Comparison of ENCODE assay signal across 5 worm cellular contexts in genomic region chrV:1486031-1486430, ce11.
TF ChIP-seq lines count a peak whose summit lies in the region.

No protein-coding gene starts in this region.

TF ChIP-seq in whole organism, L1 larva, 84 proteins besides CTCF, POLR2A, EP300 and RAD21:
- TF ChIP-seq ztf-11 (tag; optimal IDR thresholded peaks at IDR 0.05; lab: Kevin White, UChicago) (no peak), fos-1 (tag; optimal IDR thresholded peaks at IDR 0.05; lab: Kevin White, UChicago) (no peak), alr-1 (tag; optimal IDR thresholded peaks at IDR 0.05; lab: Kevin White, UChicago; ENCODE audit: borderline replicate concordance) (no peak), jun-1 (tag; optimal IDR thresholded peaks at IDR 0.05; lab: Kevin White, UChicago) (no peak), fkh-10 (GFP tag; optimal IDR thresholded peaks at IDR 0.05; lab: Kevin White, UChicago) (peak; percentile 94), nhr-76 (tag; optimal IDR thresholded peaks at IDR 0.05; lab: Kevin White, UChicago) (no peak), lin-14 (GFP tag; optimal IDR thresholded peaks at IDR 0.05; lab: Kevin White, UChicago) (peak; percentile 84), hpl-2 (GFP tag; optimal IDR thresholded peaks at IDR 0.05; lab: Kevin White, UChicago) (no peak), ces-1 (GFP tag; optimal IDR thresholded peaks at IDR 0.05; lab: Kevin White, UChicago) (peak; percentile 76), nhr-71 (tag; optimal IDR thresholded peaks at IDR 0.05; lab: Kevin White, UChicago) (no peak)

TF ChIP-seq in whole organism, L2 larva, 48 proteins besides CTCF, POLR2A, EP300 and RAD21:
- TF ChIP-seq sem-4 (tag; optimal IDR thresholded peaks at IDR 0.05; lab: Kevin White, UChicago) (no peak), snpc-4 (tag; optimal IDR thresholded peaks at IDR 0.05; lab: Kevin White, UChicago) (no peak), blmp-1 (tag; optimal IDR thresholded peaks at IDR 0.05; lab: Kevin White, UChicago; ENCODE audit: insufficient read depth) (no peak), ama-1 (optimal IDR thresholded peaks at IDR 0.05; lab: Kevin White, UChicago) (no peak), sma-9 (GFP tag; optimal IDR thresholded peaks at IDR 0.05; lab: Kevin White, UChicago) (peak; percentile 28), sma-9 (tag; optimal IDR thresholded peaks at IDR 0.05; lab: Kevin White, UChicago) (no peak), lin-39 (tag; optimal IDR thresholded peaks at IDR 0.05; lab: Kevin White, UChicago) (no peak), mbf-1 (tag; optimal IDR thresholded peaks at IDR 0.05; lab: Kevin White, UChicago) (no peak), mab-5 (tag; optimal IDR thresholded peaks at IDR 0.05; lab: Kevin White, UChicago) (no peak)

TF ChIP-seq in whole organism, L3 larva, 47 proteins besides CTCF, POLR2A, EP300 and RAD21:
- no peak for TF ChIP-seq daf-12 (tag; optimal IDR thresholded peaks at IDR 0.05; lab: Kevin White, UChicago)
- TF ChIP-seq elt-3 (tag; optimal IDR thresholded peaks at IDR 0.05; lab: Kevin White, UChicago) = no peak
- no peak for TF ChIP-seq sea-2 (GFP tag; optimal IDR thresholded peaks at IDR 0.05; lab: Kevin White, UChicago)
- peak; percentile 58 for TF ChIP-seq fkh-10 (GFP tag; optimal IDR thresholded peaks at IDR 0.05; lab: Kevin White, UChicago)
- TF ChIP-seq lin-15B (tag; optimal IDR thresholded peaks at IDR 0.05; lab: Kevin White, UChicago) = no peak

TF ChIP-seq in whole organism, L4 larva, 104 proteins besides CTCF, POLR2A, EP300 and RAD21:
- TF ChIP-seq madf-5 (GFP tag; IDR thresholded peaks at IDR 0.05; lab: Robert Waterston, UW) (no peak), fkh-10 (GFP tag; optimal IDR thresholded peaks at IDR 0.05; lab: Kevin White, UChicago) (peak; percentile 73), F44E2.7 (GFP tag; IDR thresholded peaks at IDR 0.05; lab: Robert Waterston, UW) (no peak), daf-19 (GFP tag; conservative IDR thresholded peaks at IDR 0.05; lab: Robert Waterston, UW) (no peak), Y5F2A.4 (GFP tag; optimal IDR thresholded peaks at IDR 0.05; lab: Kevin White, UChicago) (no peak), F49E8.2 (tag; optimal IDR thresholded peaks at IDR 0.05; lab: Kevin White, UChicago; ENCODE audit: borderline replicate concordance) (no peak), mdt-29 (GFP tag; IDR thresholded peaks at IDR 0.05; lab: Robert Waterston, UW) (no peak), attf-4 (tag; optimal IDR thresholded peaks at IDR 0.05; lab: Kevin White, UChicago) (no peak), ces-1 (GFP tag; optimal IDR thresholded peaks at IDR 0.05; lab: Kevin White, UChicago) (peak; percentile 52), lin-39 (tag; optimal IDR thresholded peaks at IDR 0.05; lab: Kevin White, UChicago) (no peak), Y75B8A.6 (GFP tag; IDR thresholded peaks at IDR 0.05; lab: Robert Waterston, UW) (no peak), set-16 (GFP tag; IDR thresholded peaks at IDR 0.05; lab: Robert Waterston, UW) (no peak)

TF ChIP-seq in whole organism, late embryonic, 69 proteins besides CTCF, POLR2A, EP300 and RAD21:
- TF ChIP-seq syd-9 (tag; optimal IDR thresholded peaks at IDR 0.05; lab: Kevin White, UChicago) (no peak), unc-42 (tag; optimal IDR thresholded peaks at IDR 0.05; lab: Kevin White, UChicago) (peak; percentile 67)

Comparison
In these comparisons a context has a peak if more than half of its experiments do, and no peak if none do; other contexts are left out.
1. Of the 29 proteins assayed by ChIP-seq in both whole organism, L4 larva and whole organism, L1 larva: peak only in whole organism, L4 larva: none; only in whole organism, L1 larva: none; in both: ces-1 and fkh-10; in neither: 27.